Worm (Caenorhabditis elegans): ENCODE measurements around the gene F39G3.4.

- TF ChIP-seq F33H1.4 (GFP tag; IDR thresholded peaks at IDR 0.05) (no peak), ztf-28 (GFP tag; IDR thresholded peaks at IDR 0.05) (no peak), nfya-1 (tag; optimal IDR thresholded peaks at IDR 0.05; ENCODE audit: borderline replicate concordance, insufficient read depth) (no peak), madf-6 (GFP tag; IDR thresholded peaks at IDR 0.05) (no peak; the same call in 1 of the 2 replicates), sptf-2 (GFP tag; optimal IDR thresholded peaks at IDR 0.05) (no peak), Y67H2A.10 (GFP tag; conservative IDR thresholded peaks at IDR 0.05) (no peak), efl-1 (GFP tag; optimal IDR thresholded peaks at IDR 0.05) (no peak), snpc-4 (GFP tag; optimal IDR thresholded peaks at IDR 0.05) (no peak), snpc-4 (tag; optimal IDR thresholded peaks at IDR 0.05) (no peak)
Observed at ce11 chrV:4754684-4755211, 30.2 kb downstream of the F39G3.4 start.

All from whole organism, young adult.